Worm (Caenorhabditis elegans) whole organism, L4 larva: ENCODE data around the gene C14C10.2.

Source experiments
- F10B5.3 ChIP-seq: sonication (generic microtip); optimal IDR thresholded peaks from 2 replicates; lab custom pipeline; 2016; ENCODE audit warnings: mild to moderate bottlenecking, missing genetic modification characterization, missing compliant biosample characterization
- F49E8.2 ChIP-seq: sonication (generic microtip); optimal IDR thresholded peaks from 2 replicates; lab custom pipeline; 2016; ENCODE audit warnings: missing compliant biosample characterization, mild to moderate bottlenecking, missing genetic modification characterization, borderline replicate concordance
- R02D3.7 ChIP-seq: fragments of 150-350 bp; sonication (generic microtip); optimal IDR thresholded peaks from 3 replicates; lab custom pipeline; 2014; ENCODE audit warnings: missing biosample characterization, missing genetic modification characterization
- T26A8.4 ChIP-seq: fragments of 200-800 bp; sonication (Bioruptor generic); IDR thresholded peaks from 2 replicates; pipeline ENCODE4 v1.3.6; 2022; ENCODE audit warnings: missing genetic modification characterization, missing compliant biosample characterization
- Y75B8A.6 ChIP-seq: fragments of 200-800 bp; sonication (Bioruptor generic); IDR thresholded peaks from 2 replicates; pipeline ENCODE4 v1.3.6; 2022; ENCODE audit warnings: missing genetic modification reagents, missing genetic modification characterization, missing compliant biosample characterization
- ZK337.2 ChIP-seq: fragments of 200-800 bp; sonication (Bioruptor generic); IDR thresholded peaks from 2 replicates; pipeline ENCODE4 v1.3.6; 2022; ENCODE audit warnings: missing genetic modification reagents, missing genetic modification characterization, missing compliant biosample characterization
- ZK546.5 ChIP-seq, 2 experiments: sonication (generic microtip); optimal IDR thresholded peaks; 2 replicates each; lab custom pipeline; 2017; ENCODE audit warnings: missing biosample characterization in 2 of 2, missing genetic modification characterization in 2 of 2
- aha-1 ChIP-seq: fragments of 150-350 bp; peaks from one replicate; lab custom pipeline; 2014; ENCODE audit warnings: missing biosample characterization, missing genetic modification characterization
- aly-2 ChIP-seq: sonication (generic microtip); optimal IDR thresholded peaks from 2 replicates; lab custom pipeline; 2018; ENCODE audit warnings: missing biosample characterization, missing genetic modification characterization
- ama-1 ChIP-seq: fragments of 150-350 bp; optimal IDR thresholded peaks from 2 replicates; lab custom pipeline; 2014; ENCODE audit warnings: inconsistent platforms, mixed read lengths
- arid-1 ChIP-seq: fragments of 200-800 bp; sonication (Bioruptor generic); conservative IDR thresholded peaks from 2 replicates; pipeline ENCODE4 v1.3.6; 2022; ENCODE audit warnings: missing genetic modification reagents, missing genetic modification characterization, missing compliant biosample characterization
- ceh-28 ChIP-seq: fragments of 150-350 bp; optimal IDR thresholded peaks from 2 replicates; lab custom pipeline; 2014; ENCODE audit warnings: missing biosample characterization, missing genetic modification reagents, missing genetic modification characterization
- ceh-32 ChIP-seq: sonication (generic microtip); optimal IDR thresholded peaks from 2 replicates; lab custom pipeline; 2016; ENCODE audit warnings: mild to moderate bottlenecking, missing genetic modification characterization, missing compliant biosample characterization; ENCODE audit not compliant: poor library complexity
- ceh-62 ChIP-seq: sonication (generic microtip); optimal IDR thresholded peaks from 2 replicates; lab custom pipeline; 2017; ENCODE audit warnings: missing biosample characterization, missing genetic modification characterization
- ces-1 ChIP-seq: fragments of 150-350 bp; sonication (generic microtip); optimal IDR thresholded peaks from 4 replicates; lab custom pipeline; 2014; ENCODE audit warnings: missing biosample characterization, missing genetic modification reagents, missing genetic modification characterization
- daf-19 ChIP-seq: fragments of 200-800 bp; sonication (Bioruptor generic); conservative IDR thresholded peaks from 2 replicates; pipeline ENCODE4 v1.3.6; 2022; ENCODE audit warnings: missing genetic modification characterization, missing compliant biosample characterization
- dmd-8 ChIP-seq: fragments of 200-800 bp; sonication (Bioruptor generic); IDR thresholded peaks from 2 replicates; pipeline ENCODE4 v1.3.6; 2022; ENCODE audit warnings: missing genetic modification characterization, missing compliant biosample characterization
- dmd-9 ChIP-seq: fragments of 200-800 bp; sonication (Bioruptor generic); IDR thresholded peaks from 2 replicates; pipeline ENCODE4 v1.3.6; 2022; ENCODE audit warnings: missing genetic modification reagents, missing genetic modification characterization, missing compliant biosample characterization
- dpl-1 ChIP-seq: fragments of 150-350 bp; optimal IDR thresholded peaks from 2 replicates; lab custom pipeline; 2014; ENCODE audit warnings: missing biosample characterization, missing genetic modification reagents, missing genetic modification characterization
- duxl-1 ChIP-seq: sonication (generic microtip); optimal IDR thresholded peaks from 2 replicates; lab custom pipeline; 2016; ENCODE audit warnings: mild to moderate bottlenecking, missing genetic modification characterization, moderate library complexity, missing compliant biosample characterization; ENCODE audit not compliant: poor library complexity
- dve-1 ChIP-seq: sonication (generic microtip); optimal IDR thresholded peaks from 2 replicates; lab custom pipeline; 2017; ENCODE audit warnings: antibody characterized with exemption, mild to moderate bottlenecking, missing genetic modification characterization, missing compliant biosample characterization; ENCODE audit not compliant: insufficient read depth
- egl-27 ChIP-seq: sonication (generic microtip); optimal IDR thresholded peaks from 3 replicates; lab custom pipeline; 2017; ENCODE audit warnings: missing biosample characterization, missing genetic modification reagents, missing genetic modification characterization
- fos-1 ChIP-seq: fragments of 150-350 bp; optimal IDR thresholded peaks from 2 replicates; lab custom pipeline; 2014; ENCODE audit warnings: missing biosample characterization, missing genetic modification characterization
- hlh-11 ChIP-seq: fragments of 200-800 bp; sonication (Bioruptor generic); optimal IDR thresholded peaks from 2 replicates; lab custom pipeline; 2018; ENCODE audit warnings: mild to moderate bottlenecking, missing genetic modification characterization, missing compliant biosample characterization
- hlh-30 ChIP-seq: sonication (generic microtip); optimal IDR thresholded peaks from 2 replicates; lab custom pipeline; 2017; ENCODE audit warnings: antibody characterized with exemption, mild to moderate bottlenecking, missing genetic modification characterization, missing compliant biosample characterization; ENCODE audit not compliant: insufficient read depth
- jun-1 ChIP-seq: fragments of 150-350 bp; optimal IDR thresholded peaks from 2 replicates; lab custom pipeline; 2014; ENCODE audit warnings: missing biosample characterization, missing genetic modification reagents, missing genetic modification characterization
- lim-7 ChIP-seq: fragments of 200-800 bp; sonication (Bioruptor generic); IDR thresholded peaks from 2 replicates; pipeline ENCODE4 v1.3.6; 2022; ENCODE audit warnings: missing genetic modification characterization, missing compliant biosample characterization
- lin-1 ChIP-seq: fragments of 200-800 bp; sonication (Bioruptor generic); IDR thresholded peaks from 2 replicates; pipeline ENCODE4 v1.3.6; 2022; ENCODE audit warnings: missing genetic modification reagents, missing genetic modification characterization, missing compliant biosample characterization
- lin-13 ChIP-seq: fragments of 150-350 bp; optimal IDR thresholded peaks from 2 replicates; lab custom pipeline; 2014; ENCODE audit warnings: missing biosample characterization, missing genetic modification reagents, missing genetic modification characterization
- lin-29 ChIP-seq: fragments of 200-800 bp; sonication (Bioruptor generic); IDR thresholded peaks from 2 replicates; pipeline ENCODE4 v1.3.6; 2022; ENCODE audit warnings: missing genetic modification reagents, missing genetic modification characterization, missing compliant biosample characterization
- madf-9 ChIP-seq: fragments of 200-800 bp; sonication (Bioruptor generic); conservative IDR thresholded peaks from 2 replicates; pipeline ENCODE4 v1.3.6; 2022; ENCODE audit warnings: missing genetic modification reagents, missing genetic modification characterization, missing compliant biosample characterization
- mdl-1 ChIP-seq, 2 experiments: fragments of 150-350 bp in 1 of 2; sonication (generic microtip) in 1 of 2; optimal IDR thresholded peaks; 2 replicates each; lab custom pipeline; 2014 to 2017; ENCODE audit warnings: missing biosample characterization in 2 of 2, missing genetic modification characterization in 2 of 2
- mep-1 ChIP-seq: fragments of 150-350 bp; sonication (generic microtip); optimal IDR thresholded peaks from 3 replicates; lab custom pipeline; 2014; ENCODE audit warnings: missing biosample characterization, missing genetic modification characterization
- mxl-3 ChIP-seq: fragments of 200-800 bp; sonication (Bioruptor generic); optimal IDR thresholded peaks from 2 replicates; lab custom pipeline; 2018; ENCODE audit warnings: mild to moderate bottlenecking, missing genetic modification characterization, missing compliant biosample characterization
- nhr-10 ChIP-seq: fragments of 150-350 bp; optimal IDR thresholded peaks from 2 replicates; lab custom pipeline; 2014; ENCODE audit warnings: missing biosample characterization, missing genetic modification characterization
- nhr-237 ChIP-seq: sonication (generic microtip); optimal IDR thresholded peaks from 2 replicates; lab custom pipeline; 2017; ENCODE audit warnings: missing biosample characterization, missing genetic modification characterization
- nhr-28 ChIP-seq: fragments of 150-350 bp; optimal IDR thresholded peaks from 2 replicates; lab custom pipeline; 2014; ENCODE audit warnings: missing biosample characterization, missing genetic modification characterization
- nhr-41 ChIP-seq: fragments of 200-800 bp; sonication (Bioruptor generic); IDR thresholded peaks from 2 replicates; pipeline ENCODE4 v1.3.6; 2022; ENCODE audit warnings: missing genetic modification reagents, missing genetic modification characterization, missing compliant biosample characterization
- nhr-48 ChIP-seq: sonication (generic microtip); optimal IDR thresholded peaks from 2 replicates; lab custom pipeline; 2016; ENCODE audit warnings: mild to moderate bottlenecking, missing genetic modification characterization, missing compliant biosample characterization
- nhr-6 ChIP-seq: fragments of 150-350 bp; optimal IDR thresholded peaks from 2 replicates; lab custom pipeline; 2014; ENCODE audit warnings: missing biosample characterization, missing genetic modification characterization
- nhr-76 ChIP-seq: fragments of 150-350 bp; optimal IDR thresholded peaks from 2 replicates; lab custom pipeline; 2014; ENCODE audit warnings: missing biosample characterization, missing genetic modification characterization
- nhr-77 ChIP-seq: fragments of 150-350 bp; optimal IDR thresholded peaks from 2 replicates; lab custom pipeline; 2014; ENCODE audit warnings: missing biosample characterization, missing genetic modification characterization
- pqm-1 ChIP-seq: sonication (generic microtip); optimal IDR thresholded peaks from 2 replicates; lab custom pipeline; 2017; ENCODE audit warnings: missing biosample characterization, missing genetic modification characterization
- saeg-2 ChIP-seq: fragments of 200-800 bp; sonication (Bioruptor generic); IDR thresholded peaks from 2 replicates; pipeline ENCODE4 v1.3.6; 2022; ENCODE audit warnings: missing genetic modification reagents, missing genetic modification characterization, missing compliant biosample characterization
- sdz-12 ChIP-seq: fragments of 200-800 bp; sonication (Bioruptor generic); optimal IDR thresholded peaks from 2 replicates; lab custom pipeline; 2018; ENCODE audit warnings: mild to moderate bottlenecking, missing genetic modification characterization, missing compliant biosample characterization
- skn-1 ChIP-seq: fragments of 150-350 bp; optimal IDR thresholded peaks from 2 replicates; lab custom pipeline; 2014; ENCODE audit warnings: missing biosample characterization, missing genetic modification characterization
- tag-97 ChIP-seq: fragments of 200-800 bp; sonication (Bioruptor generic); IDR thresholded peaks from 2 replicates; pipeline ENCODE4 v1.3.6; 2022; ENCODE audit warnings: missing genetic modification characterization, missing compliant biosample characterization
- unc-39 ChIP-seq: sonication (generic microtip); optimal IDR thresholded peaks from 2 replicates; lab custom pipeline; 2017; ENCODE audit warnings: missing biosample characterization, missing genetic modification characterization
- unc-62 ChIP-seq, 3 experiments: fragments of 150-350 bp in 1 of 3; sonication (generic microtip); optimal IDR thresholded peaks in 2 of 3; peaks in 1 of 3; 1 replicate in 1 of 3; 2 replicates in 2 of 3; lab custom pipeline; 2014 to 2017; ENCODE audit warnings: missing biosample characterization in 3 of 3, missing genetic modification characterization in 3 of 3, missing genetic modification reagents in 3 of 3, missing genotype in 1 of 3
- vab-7 ChIP-seq: fragments of 200-800 bp; sonication (Bioruptor generic); IDR thresholded peaks from 2 replicates; pipeline ENCODE4 v1.3.6; 2022; ENCODE audit warnings: missing genetic modification reagents, missing genetic modification characterization, missing compliant biosample characterization
- zfp-2 ChIP-seq: sonication (generic microtip); optimal IDR thresholded peaks from 2 replicates; lab custom pipeline; 2016; ENCODE audit warnings: mild to moderate bottlenecking, missing genetic modification characterization, missing compliant biosample characterization

Gene C14C10.2

DNA sequence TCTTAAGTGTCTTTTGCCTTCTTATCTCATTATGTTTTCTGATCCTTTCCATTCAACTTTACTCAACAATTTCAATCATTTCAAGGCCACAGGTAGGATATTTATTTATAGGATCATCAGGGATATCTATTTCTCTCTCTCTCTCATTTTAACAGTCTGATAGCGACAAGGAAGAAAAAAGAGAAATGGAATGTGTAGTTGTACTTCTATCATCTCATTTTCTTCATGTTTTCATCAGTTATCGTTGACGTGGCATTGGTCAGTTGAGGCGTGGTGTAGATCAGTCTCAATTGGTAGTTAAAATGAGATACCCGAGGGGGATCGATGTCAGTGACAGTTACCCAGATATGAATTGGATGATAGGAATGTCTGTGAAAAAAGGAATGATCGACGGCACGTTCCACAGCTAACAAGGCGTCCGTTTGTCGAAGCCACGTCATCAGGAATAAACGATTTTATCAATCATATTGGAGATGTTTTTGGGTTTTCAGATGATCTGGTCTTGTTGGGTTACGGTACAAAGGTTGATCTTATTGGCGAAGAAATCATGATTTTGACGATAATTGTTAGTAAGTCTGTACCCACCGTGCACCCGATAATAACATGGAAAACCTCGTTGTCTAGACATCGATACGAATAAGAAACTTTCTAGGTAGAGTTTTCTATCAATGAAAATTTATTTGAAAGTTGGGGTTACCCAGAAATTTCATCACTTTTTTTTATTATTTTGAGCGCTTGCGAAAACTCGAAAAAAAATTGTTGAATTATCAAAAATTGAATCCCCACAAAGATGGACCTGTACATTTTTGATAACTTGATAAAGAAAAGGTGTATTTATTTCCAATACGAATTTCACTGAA lies 37.9 kb downstream of the C14C10.2 start:
- no peak for TF ChIP-seq nhr-77
- peak; percentile 12 for TF ChIP-seq dve-1 (tag; lab: Kevin White, UChicago)
- TF ChIP-seq jun-1 (tag; lab: Kevin White, UChicago), result no peak
- peak; percentile 69 for TF ChIP-seq ama-1 (lab: Kevin White, UChicago)
- TF ChIP-seq madf-9, result no peak
- TF ChIP-seq mdl-1 (tag; optimal IDR thresholded peaks at IDR 0.05; lab: Kevin White, UChicago), result peak in 1 of 2 experiments; percentile 70
- no peak for TF ChIP-seq ces-1 (GFP tag; lab: Kevin White, UChicago)
- no peak for TF ChIP-seq nhr-41 (GFP tag; lab: Robert Waterston, UW)
- TF ChIP-seq mep-1, result no peak
- TF ChIP-seq dmd-9 (GFP tag; lab: Robert Waterston, UW), result no peak
- TF ChIP-seq nhr-76, result no peak
- no peak for TF ChIP-seq F49E8.2 (tag; lab: Kevin White, UChicago)
- no peak for TF ChIP-seq arid-1 (GFP tag; lab: Robert Waterston, UW)
- no peak for TF ChIP-seq fos-1
- TF ChIP-seq lin-1 (GFP tag; lab: Robert Waterston, UW), result no peak
- no peak for TF ChIP-seq daf-19 (GFP tag; lab: Robert Waterston, UW)
- TF ChIP-seq saeg-2 (GFP tag; lab: Robert Waterston, UW), result no peak
- TF ChIP-seq nhr-48, result peak; percentile 33
- peak; percentile 4 for TF ChIP-seq mxl-3
- TF ChIP-seq nhr-10 (tag; lab: Kevin White, UChicago), result no peak
- TF ChIP-seq vab-7 (GFP tag; lab: Robert Waterston, UW), result no peak
- TF ChIP-seq sdz-12 (GFP tag; lab: Kevin White, UChicago), result no peak
- TF ChIP-seq R02D3.7 (tag; lab: Kevin White, UChicago), result no peak
- TF ChIP-seq Y75B8A.6 (GFP tag; lab: Robert Waterston, UW), result no peak
- no peak for TF ChIP-seq ceh-32 (tag; lab: Kevin White, UChicago)
- TF ChIP-seq pqm-1 (tag; lab: Kevin White, UChicago), result no peak
- TF ChIP-seq aha-1, result peak; percentile 45
- TF ChIP-seq lim-7 (GFP tag; lab: Robert Waterston, UW), result no peak
- TF ChIP-seq nhr-6, result peak; percentile 46
- peak; percentile 37 for TF ChIP-seq hlh-30 (tag; lab: Kevin White, UChicago)
- peak in 1 of 2 experiments; percentile 88 for TF ChIP-seq unc-62 (GFP tag; optimal IDR thresholded peaks at IDR 0.05 in 1 of 2; lab: Kevin White, UChicago)
- TF ChIP-seq unc-62 (tag; optimal IDR thresholded peaks at IDR 0.05; lab: Kevin White, UChicago), result no peak
- TF ChIP-seq lin-13, result no peak
- TF ChIP-seq nhr-28, result peak; percentile 90
- TF ChIP-seq aly-2 (tag; lab: Kevin White, UChicago), result no peak
- TF ChIP-seq hlh-11, result peak; percentile 41
- TF ChIP-seq tag-97 (GFP tag; lab: Robert Waterston, UW), result no peak
- no peak for TF ChIP-seq zfp-2 (tag; lab: Kevin White, UChicago)

ce11 chrV:12553286-12553725 lies 39.0 kb downstream of the C14C10.2 start:
- TF ChIP-seq egl-27 (no peak), ceh-28 (no peak), ceh-62 (no peak), unc-39 (no peak), nhr-6 (no peak), ZK337.2 (no peak), skn-1 (tag; lab: Kevin White, UChicago) (no peak), dpl-1 (no peak), ZK546.5 (tag; optimal IDR thresholded peaks at IDR 0.05; lab: Kevin White, UChicago) (no peak), duxl-1 (tag; lab: Kevin White, UChicago) (no peak), T26A8.4 (GFP tag; lab: Robert Waterston, UW) (no peak), zfp-2 (tag; lab: Kevin White, UChicago) (no peak), hlh-11 (peak; percentile 91), dmd-8 (GFP tag; lab: Robert Waterston, UW) (no peak), sdz-12 (GFP tag; lab: Kevin White, UChicago) (no peak), lin-29 (0 out of 2 replicates have a peak, but pooled peaks have one; percentile 17), nhr-237 (tag; lab: Kevin White, UChicago) (no peak), F10B5.3 (tag; lab: Kevin White, UChicago) (no peak)
